Worm (Caenorhabditis elegans) whole organism, L2 larva: ENCODE results near the gene erh-1.

Source experiments
- F13H6.1 ChIP-seq: sonication (generic microtip); optimal IDR thresholded peaks from 2 replicates; lab custom pipeline; 2016; ENCODE audit warnings: missing genetic modification characterization, missing compliant biosample characterization
- R02D3.7 ChIP-seq: fragments of 150-350 bp; optimal IDR thresholded peaks from 2 replicates; lab custom pipeline; 2014; ENCODE audit warnings: missing biosample characterization, missing genetic modification characterization
- blmp-1 ChIP-seq: sonication (generic microtip); optimal IDR thresholded peaks from 2 replicates; lab custom pipeline; 2017; ENCODE audit warnings: missing genetic modification characterization, mild to moderate bottlenecking, missing compliant biosample characterization, antibody characterized with exemption, moderate library complexity; ENCODE audit not compliant: insufficient read depth
- egl-27 ChIP-seq: sonication (generic microtip); optimal IDR thresholded peaks from 3 replicates; lab custom pipeline; 2017; ENCODE audit warnings: missing biosample characterization, missing genetic modification reagents, missing genetic modification characterization
- elt-1 ChIP-seq: fragments of 150-350 bp; optimal IDR thresholded peaks from 2 replicates; lab custom pipeline; 2014; ENCODE audit warnings: missing biosample characterization, missing genetic modification characterization
- fos-1 ChIP-seq: fragments of 150-350 bp; optimal IDR thresholded peaks from 2 replicates; lab custom pipeline; 2014; ENCODE audit warnings: missing biosample characterization, missing genetic modification characterization
- lsy-2 ChIP-seq, 2 experiments: fragments of 150-350 bp in 1 of 2; sonication (generic microtip) in 1 of 2; optimal IDR thresholded peaks; 2 replicates each; lab custom pipeline; 2014 to 2017; ENCODE audit warnings: missing biosample characterization in 2 of 2, missing genetic modification characterization in 2 of 2

The erh-1 gene

DNA sequence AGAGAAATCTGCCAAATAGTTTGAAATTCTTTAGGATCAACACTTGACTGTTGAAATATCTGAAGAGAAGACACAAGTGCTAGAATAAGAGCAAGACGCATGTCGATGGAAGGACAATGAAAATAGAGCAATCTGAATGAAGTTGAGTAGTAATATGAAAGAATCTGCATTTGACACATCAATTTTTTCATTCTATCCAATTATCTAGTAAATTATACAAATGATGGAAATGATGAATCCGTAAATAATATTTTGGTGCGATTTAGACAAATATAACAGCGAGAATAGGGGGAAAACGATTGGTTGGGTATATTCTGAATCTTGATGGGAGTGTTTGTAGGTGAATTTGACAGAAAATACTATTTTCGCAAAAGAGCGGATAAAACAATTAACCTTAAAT is 46.2 kb downstream of the erh-1 start, which contains the start of gene txt-10:
txt-10 (minus strand) TSS at position 101 of the 400 bp plus-strand sequence.
- TF ChIP-seq egl-27 (no peak), F13H6.1 (tag; lab: Kevin White, UChicago) (no peak)

DNA sequence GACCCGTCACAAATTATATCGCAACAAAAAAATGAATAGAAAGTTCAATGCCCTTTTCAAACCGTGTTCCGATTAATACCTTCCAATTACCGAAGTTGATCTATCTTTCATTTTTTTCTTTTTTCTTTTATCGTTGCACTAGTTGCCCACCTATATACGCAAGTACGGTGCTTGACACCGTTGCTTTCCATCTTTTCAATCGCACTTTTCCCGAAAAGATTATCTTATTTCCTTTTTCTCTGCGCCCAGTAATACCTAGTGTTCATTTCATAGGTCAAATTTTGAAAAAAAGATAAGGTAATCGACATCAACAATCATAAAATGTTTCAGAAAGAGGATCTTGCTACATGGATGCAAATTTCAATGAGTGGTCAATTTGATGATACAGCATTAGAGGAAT is 49.3 kb downstream of the erh-1 start:
- no peak for TF ChIP-seq lsy-2 (tag; optimal IDR thresholded peaks at IDR 0.05; lab: Kevin White, UChicago)
- TF ChIP-seq elt-1 (tag; lab: Kevin White, UChicago) = no peak
- peak; percentile 22 for TF ChIP-seq fos-1

DNA sequence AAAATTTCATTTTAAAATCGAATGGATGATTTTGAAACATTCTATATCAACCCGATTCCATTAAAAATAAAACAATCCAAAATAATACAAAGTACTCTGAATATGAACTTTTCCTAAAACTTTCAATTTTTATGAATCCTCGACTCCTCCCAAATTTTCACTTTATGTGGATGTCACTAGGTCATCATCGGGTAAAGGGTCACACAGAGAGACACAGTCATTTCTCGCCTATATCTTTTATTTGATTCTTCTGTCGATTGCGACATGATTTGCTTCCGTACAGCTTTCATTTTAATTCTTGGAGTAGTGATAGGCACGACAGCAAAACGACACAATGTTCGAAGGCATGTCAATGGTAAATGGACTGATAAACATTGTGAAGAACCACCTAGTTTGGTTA is 50.4 kb downstream of the erh-1 start, which contains the start of gene F25D1.3:
F25D1.3 (plus strand) TSS at position 225 of the 400 bp plus-strand sequence.
- TF ChIP-seq R02D3.7 (tag; lab: Kevin White, UChicago) = no peak
- TF ChIP-seq blmp-1 = peak; percentile 30
